Fruit fly (Drosophila melanogaster): Measurements from ENCODE around the gene r.
A peak's percentile ranks its signal among the peaks of the same experiment; 100 is the strongest.

r gene

DNA sequence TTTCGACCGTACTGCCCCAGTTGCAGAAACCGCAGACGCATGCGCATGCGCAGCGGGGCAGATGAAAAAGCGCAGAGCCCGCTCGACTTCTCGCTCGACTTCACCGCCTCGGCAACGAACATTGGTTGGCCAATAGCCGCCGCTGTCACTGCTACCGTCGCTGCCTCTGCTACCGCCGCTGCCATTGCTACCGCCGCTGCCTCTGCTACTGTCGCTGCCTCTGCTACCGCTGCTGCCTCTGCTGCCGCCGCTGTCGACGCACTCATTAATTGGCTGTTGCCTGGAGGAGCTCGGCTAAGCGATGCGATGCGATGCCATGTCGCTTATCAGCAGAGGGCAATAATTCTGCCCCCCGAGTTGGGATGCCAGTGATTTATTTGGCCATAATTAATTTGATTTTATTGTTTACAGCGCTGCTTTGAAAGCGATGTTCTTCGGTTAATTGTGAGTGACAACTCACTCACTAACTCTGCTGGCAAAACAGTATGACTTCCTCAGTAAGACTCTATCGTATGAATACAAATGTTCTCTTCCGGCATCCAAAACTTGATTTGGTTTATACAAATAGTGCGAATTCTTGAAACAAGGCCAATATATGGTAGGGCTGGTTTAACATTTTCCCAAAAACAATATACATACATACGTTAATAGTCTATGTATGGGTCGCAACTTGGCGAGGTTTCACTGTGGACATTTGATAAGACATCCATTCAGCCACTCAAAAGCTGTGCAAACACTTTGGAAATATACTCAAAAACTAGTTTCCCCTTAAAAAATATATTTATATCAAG, 15.7 kb downstream of the r start (continued):
- TF ChIP-seq CG8944 (GFP tag; optimal IDR thresholded peaks at IDR 0.05), result no peak
- TF ChIP-seq CG7963 (GFP tag; IDR thresholded peaks at IDR 0.05; ENCODE audit: partially characterized antibody), result no peak
- no peak for TF ChIP-seq CG2199 (GFP tag; IDR thresholded peaks at IDR 0.05)
- no peak for TF ChIP-seq MBD-R2 (GFP tag; IDR thresholded peaks at IDR 0.05)
- peak; percentile 97 for TF ChIP-seq Adf1 (GFP tag; IDR thresholded peaks at IDR 0.05)
- no peak for TF ChIP-seq CG15514 (GFP tag; optimal IDR thresholded peaks at IDR 0.05)
- TF ChIP-seq CG10147 (GFP tag; optimal IDR thresholded peaks at IDR 0.05), result no peak
- no peak for TF ChIP-seq Hr39 (optimal IDR thresholded peaks at IDR 0.05)
- no peak for TF ChIP-seq CG34422 (GFP tag; IDR thresholded peaks at IDR 0.05)
- TF ChIP-seq Dp (GFP tag; optimal IDR thresholded peaks at IDR 0.05), result no peak
- TF ChIP-seq eve (GFP tag; optimal IDR thresholded peaks at IDR 0.05), result no peak
- peak in 1 of 2 experiments; percentile 49 for TF ChIP-seq Hr51 (GFP tag; optimal IDR thresholded peaks at IDR 0.05)
- no peak for TF ChIP-seq Ets97D (GFP tag; optimal IDR thresholded peaks at IDR 0.05)
- peak; percentile 22 for TF ChIP-seq CG9817 (tag; optimal IDR thresholded peaks at IDR 0.05)
- no peak for TF ChIP-seq CG1602 (GFP tag; optimal IDR thresholded peaks at IDR 0.05)
- no peak for TF ChIP-seq CG17802 (tag; optimal IDR thresholded peaks at IDR 0.05)
- TF ChIP-seq cato (GFP tag; optimal IDR thresholded peaks at IDR 0.05; ENCODE audit: borderline replicate concordance), result no peak
- no peak for TF ChIP-seq CG16813 (GFP tag; IDR thresholded peaks at IDR 0.05; ENCODE audit: partially characterized antibody)
- TF ChIP-seq zen2 (GFP tag; IDR thresholded peaks at IDR 0.05; ENCODE audit: partially characterized antibody), result no peak
- no peak for TF ChIP-seq MESR4 (GFP tag; optimal IDR thresholded peaks at IDR 0.05)
- no peak for TF ChIP-seq NC2β (GFP tag; optimal IDR thresholded peaks at IDR 0.05)
- TF ChIP-seq cad (GFP tag; optimal IDR thresholded peaks at IDR 0.05), result no peak
- TF ChIP-seq tup (GFP tag; optimal IDR thresholded peaks at IDR 0.05), result no peak
- no peak for TF ChIP-seq kah (GFP tag; optimal IDR thresholded peaks at IDR 0.05)
- TF ChIP-seq CG6813 (GFP tag; optimal IDR thresholded peaks at IDR 0.05), result no peak
- no peak for TF ChIP-seq al (GFP tag; IDR thresholded peaks at IDR 0.05)
- TF ChIP-seq Dfd (GFP tag; optimal IDR thresholded peaks at IDR 0.05), result no peak
- no peak for TF ChIP-seq CG14050 (GFP tag; IDR thresholded peaks at IDR 0.05)
- TF ChIP-seq CG15601 (tag; optimal IDR thresholded peaks at IDR 0.05), result no peak
- peak; percentile 54; the same call in 1 of the 2 replicates for TF ChIP-seq slbo (GFP tag; IDR thresholded peaks at IDR 0.05)

DNA sequence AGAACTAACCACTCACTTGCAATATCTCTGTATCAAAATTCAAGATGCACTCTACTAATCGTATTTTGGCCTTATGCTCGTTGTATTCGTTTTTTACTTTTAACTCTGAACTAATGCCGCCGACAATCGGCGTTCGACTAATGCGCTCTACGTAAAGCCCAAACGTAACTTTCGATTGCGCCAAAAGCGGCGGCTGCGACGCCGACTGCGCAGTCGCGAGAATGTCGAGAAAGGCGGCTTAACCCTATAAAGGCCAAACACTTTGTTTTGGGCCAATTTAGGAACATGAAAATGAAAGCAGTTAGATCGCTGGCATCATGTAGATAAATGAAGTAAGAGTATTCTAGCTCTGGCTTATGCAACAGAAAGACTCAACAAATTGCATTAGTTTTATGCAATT, 17.7 kb downstream of the r start:
- TF ChIP-seq CG2199 (GFP tag; IDR thresholded peaks at IDR 0.05), result no peak
- peak; percentile 58; the same call in 1 of the 2 replicates for TF ChIP-seq Adf1 (GFP tag; IDR thresholded peaks at IDR 0.05)
- no peak for TF ChIP-seq cg (GFP tag; optimal IDR thresholded peaks at IDR 0.05)
- no peak for TF ChIP-seq CG10431 (GFP tag; optimal IDR thresholded peaks at IDR 0.05)
- TF ChIP-seq Sox102F (GFP tag; optimal IDR thresholded peaks at IDR 0.05), result no peak
- no peak for TF ChIP-seq ro (GFP tag; IDR thresholded peaks at IDR 0.05)
- TF ChIP-seq CG9437 (GFP tag; optimal IDR thresholded peaks at IDR 0.05), result peak; percentile 62
- no peak for TF ChIP-seq Hmr (GFP tag; optimal IDR thresholded peaks at IDR 0.05)
- no peak for TF ChIP-seq pho (GFP tag; optimal IDR thresholded peaks at IDR 0.05)
- TF ChIP-seq amos (GFP tag; IDR thresholded peaks at IDR 0.05; ENCODE audit: partially characterized antibody), result no peak
- no peak for TF ChIP-seq CG11695 (GFP tag; IDR thresholded peaks at IDR 0.05)
- TF ChIP-seq cad (GFP tag; optimal IDR thresholded peaks at IDR 0.05), result no peak
- no peak for TF ChIP-seq CG13894 (tag; optimal IDR thresholded peaks at IDR 0.05)
- TF ChIP-seq CG9609 (GFP tag; optimal IDR thresholded peaks at IDR 0.05), result no peak
- no peak for TF ChIP-seq kah (GFP tag; optimal IDR thresholded peaks at IDR 0.05)
- TF ChIP-seq gcm2 (GFP tag; optimal IDR thresholded peaks at IDR 0.05), result no peak
